Fruit fly (Drosophila melanogaster) S2 (cell line): Measurements from ENCODE around the gene CG33110.
A peak's percentile ranks its signal among the peaks of the same experiment; 100 is the strongest.

Experiments
- CG8478 ChIP-seq: fragments of >200 bp; optimal IDR thresholded peaks from 2 replicates; lab custom pipeline; 2018
- CTCF ChIP-seq, 2 experiments: fragments of >200 bp; optimal IDR thresholded peaks; 2 replicates each; lab custom pipeline; 2018

- TF ChIP-seq CTCF (optimal IDR thresholded peaks at IDR 0.05; lab: Kevin White, UChicago) (peak in 1 of 2 experiments; percentile 26), CG8478 (lab: Kevin White, UChicago) (no peak)
Observed at dm6 chr3R:22582981-22583380, 13.0 kb downstream of the CG33110 start, which contains the start of gene Dph5.
